Worm (Caenorhabditis elegans) whole organism, L1 larva: ENCODE data around the gene M163.21.
A peak's percentile ranks its signal among the peaks of the same experiment; 100 is the strongest.

Source experiments
- C04F5.9 ChIP-seq: sonication (generic microtip); optimal IDR thresholded peaks from 2 replicates; lab custom pipeline; 2016; ENCODE audit warnings: missing genetic modification characterization, missing compliant biosample characterization
- C16A3.4 ChIP-seq: fragments of 150-350 bp; optimal IDR thresholded peaks from 2 replicates; lab custom pipeline; 2014; ENCODE audit warnings: missing biosample characterization, missing genetic modification characterization
- Y116A8C.19 ChIP-seq: sonication (generic microtip); optimal IDR thresholded peaks from 2 replicates; lab custom pipeline; 2016; ENCODE audit warnings: missing compliant biosample characterization, missing genetic modification characterization, borderline replicate concordance
- aly-2 ChIP-seq: fragments of 150-350 bp; optimal IDR thresholded peaks from 2 replicates; lab custom pipeline; 2014; ENCODE audit warnings: missing biosample characterization, missing genetic modification characterization
- blmp-1 ChIP-seq: fragments of 150-350 bp; optimal IDR thresholded peaks from 2 replicates; lab custom pipeline; 2014; ENCODE audit warnings: missing biosample characterization, missing genetic modification characterization
- ceh-90 ChIP-seq: sonication (generic microtip); optimal IDR thresholded peaks from 2 replicates; lab custom pipeline; 2016; ENCODE audit warnings: missing genetic modification characterization, missing compliant biosample characterization
- egl-13 ChIP-seq: sonication (generic microtip); optimal IDR thresholded peaks from 2 replicates; lab custom pipeline; 2016; ENCODE audit warnings: missing genotype, missing genetic modification reagents, missing genetic modification characterization, missing compliant biosample characterization
- egl-27 ChIP-seq, 2 experiments: fragments of 150-350 bp in 1 of 2; sonication (generic microtip); optimal IDR thresholded peaks; 3 replicates each; lab custom pipeline; 2017 to 2018; ENCODE audit warnings: missing biosample characterization in 2 of 2, missing genetic modification characterization in 2 of 2, missing genetic modification reagents in 2 of 2
- elt-2 ChIP-seq: sonication (generic microtip); optimal IDR thresholded peaks from 2 replicates; lab custom pipeline; 2016; ENCODE audit warnings: missing genetic modification characterization, mild to moderate bottlenecking, inconsistent platforms, missing compliant biosample characterization, missing genetic modification reagents
- elt-3 ChIP-seq, 6 experiments: fragments of 150-350 bp in 1 of 6; sonication (generic microtip); optimal IDR thresholded peaks; 2 replicates each; lab custom pipeline; 2017 to 2018; ENCODE audit warnings: missing biosample characterization in 6 of 6, missing genetic modification characterization in 6 of 6, inconsistent platforms in 1 of 6
- hlh-17 ChIP-seq: fragments of 200-800 bp; sonication (Bioruptor generic); optimal IDR thresholded peaks from 2 replicates; lab custom pipeline; 2018; ENCODE audit warnings: missing genetic modification characterization, mild to moderate bottlenecking, missing compliant biosample characterization, moderate library complexity, borderline replicate concordance
- isw-1 ChIP-seq: fragments of 200-800 bp; sonication (Bioruptor generic); IDR thresholded peaks from 2 replicates; pipeline ENCODE4 v1.3.6; 2022; ENCODE audit warnings: missing genetic modification characterization, missing compliant biosample characterization
- lin-13 ChIP-seq: fragments of 150-350 bp; optimal IDR thresholded peaks from 2 replicates; lab custom pipeline; 2014; ENCODE audit warnings: missing biosample characterization, missing genetic modification reagents, missing genetic modification characterization
- lin-14 ChIP-seq: fragments of 200-800 bp; sonication (Bioruptor generic); optimal IDR thresholded peaks from 2 replicates; lab custom pipeline; 2018; ENCODE audit warnings: mild to moderate bottlenecking, missing genetic modification characterization, moderate library complexity, missing compliant biosample characterization
- lin-35 ChIP-seq, 2 experiments: fragments of 150-350 bp; optimal IDR thresholded peaks; 2 replicates each; lab custom pipeline; 2014; ENCODE audit warnings: missing biosample characterization in 2 of 2, missing genetic modification characterization in 2 of 2, missing genetic modification reagents in 2 of 2
- lsy-2 ChIP-seq, 2 experiments: fragments of 150-350 bp; optimal IDR thresholded peaks; 2 replicates each; lab custom pipeline; 2014; ENCODE audit warnings: missing biosample characterization in 2 of 2, missing genetic modification characterization in 2 of 2
- mdl-1 ChIP-seq, 2 experiments: fragments of 150-350 bp; optimal IDR thresholded peaks; 2 replicates each; lab custom pipeline; 2014 to 2017; ENCODE audit warnings: missing biosample characterization in 2 of 2, missing genetic modification characterization in 2 of 2, inconsistent platforms in 1 of 2
- mef-2 ChIP-seq: fragments of 150-350 bp; optimal IDR thresholded peaks from 2 replicates; lab custom pipeline; 2014; ENCODE audit warnings: missing biosample characterization, missing genetic modification characterization
- nhr-12 ChIP-seq: sonication (generic microtip); optimal IDR thresholded peaks from 2 replicates; lab custom pipeline; 2017; ENCODE audit warnings: missing biosample characterization, missing genetic modification characterization
- nhr-19 ChIP-seq: fragments of 200-800 bp; sonication (Bioruptor generic); conservative IDR thresholded peaks from 2 replicates; pipeline ENCODE4 v1.3.6; 2022; ENCODE audit warnings: missing genetic modification characterization, missing compliant biosample characterization
- nhr-20 ChIP-seq: sonication (generic microtip); optimal IDR thresholded peaks from 2 replicates; lab custom pipeline; 2016; ENCODE audit warnings: mild to moderate bottlenecking, missing genetic modification characterization, missing compliant biosample characterization
- nhr-237 ChIP-seq: fragments of 150-350 bp; optimal IDR thresholded peaks from 2 replicates; lab custom pipeline; 2014; ENCODE audit warnings: missing biosample characterization, missing genetic modification characterization
- nhr-47 ChIP-seq: sonication (generic microtip); optimal IDR thresholded peaks from 2 replicates; lab custom pipeline; 2016; ENCODE audit warnings: mild to moderate bottlenecking, missing genetic modification characterization, moderate library complexity, missing compliant biosample characterization
- nhr-71 ChIP-seq: sonication (generic microtip); optimal IDR thresholded peaks from 2 replicates; lab custom pipeline; 2016; ENCODE audit warnings: mild to moderate bottlenecking, missing genetic modification characterization, moderate library complexity, missing compliant biosample characterization
- nhr-76 ChIP-seq: sonication (generic microtip); optimal IDR thresholded peaks from 2 replicates; lab custom pipeline; 2017; ENCODE audit warnings: missing biosample characterization, missing genetic modification characterization
- nhr-85 ChIP-seq: sonication (generic microtip); peaks from one replicate; lab custom pipeline; 2016; ENCODE audit warnings: missing genetic modification characterization, inconsistent platforms, missing compliant biosample characterization
- nhr-90 ChIP-seq: sonication (generic microtip); optimal IDR thresholded peaks from 2 replicates; lab custom pipeline; 2016; ENCODE audit warnings: mild to moderate bottlenecking, missing genetic modification characterization, missing compliant biosample characterization; ENCODE audit not compliant: poor library complexity
- pax-3 ChIP-seq: fragments of 200-800 bp; sonication (Bioruptor generic); optimal IDR thresholded peaks from 2 replicates; lab custom pipeline; 2018; ENCODE audit warnings: mild to moderate bottlenecking, missing genetic modification characterization, moderate library complexity, missing compliant biosample characterization
- rnt-1 ChIP-seq: sonication (generic microtip); optimal IDR thresholded peaks from 2 replicates; lab custom pipeline; 2016; ENCODE audit warnings: mild to moderate bottlenecking, missing genetic modification characterization, moderate library complexity, missing compliant biosample characterization
- snpc-4 ChIP-seq: fragments of 150-350 bp; optimal IDR thresholded peaks from 2 replicates; lab custom pipeline; 2014; ENCODE audit warnings: missing biosample characterization, missing genetic modification characterization
- snu-23 ChIP-seq: sonication (generic microtip); optimal IDR thresholded peaks from 2 replicates; lab custom pipeline; 2016; ENCODE audit warnings: missing genetic modification characterization, missing compliant biosample characterization
- sox-4 ChIP-seq: sonication (generic microtip); optimal IDR thresholded peaks from 2 replicates; lab custom pipeline; 2016; ENCODE audit warnings: missing genetic modification characterization, missing compliant biosample characterization
- sptf-1 ChIP-seq: fragments of 150-350 bp; optimal IDR thresholded peaks from 2 replicates; lab custom pipeline; 2014; ENCODE audit warnings: missing biosample characterization, missing genetic modification characterization
- swsn-7 ChIP-seq: sonication (generic microtip); optimal IDR thresholded peaks from 2 replicates; lab custom pipeline; 2016; ENCODE audit warnings: missing genetic modification characterization, missing compliant biosample characterization
- tbx-2 ChIP-seq: sonication (generic microtip); optimal IDR thresholded peaks from 2 replicates; lab custom pipeline; 2016; ENCODE audit warnings: missing genetic modification characterization, missing compliant biosample characterization
- tlp-1 ChIP-seq: fragments of 150-350 bp; optimal IDR thresholded peaks from 2 replicates; lab custom pipeline; 2014; ENCODE audit warnings: missing biosample characterization, missing genetic modification characterization
- unc-130 ChIP-seq: fragments of 150-350 bp; optimal IDR thresholded peaks from 2 replicates; lab custom pipeline; 2017; ENCODE audit warnings: missing biosample characterization, missing genetic modification characterization, inconsistent platforms
- unc-30 ChIP-seq: sonication (generic microtip); optimal IDR thresholded peaks from 2 replicates; lab custom pipeline; 2017; ENCODE audit warnings: missing biosample characterization, missing genetic modification characterization
- unc-62 ChIP-seq: fragments of 150-350 bp; optimal IDR thresholded peaks from 2 replicates; lab custom pipeline; 2014; ENCODE audit warnings: missing biosample characterization, missing genetic modification reagents, missing genetic modification characterization
- unc-98 ChIP-seq: fragments of 200-800 bp; sonication (Bioruptor generic); IDR thresholded peaks from 2 replicates; pipeline ENCODE4 v1.3.6; 2022; ENCODE audit warnings: missing genetic modification characterization, missing compliant biosample characterization
- xbp-1 ChIP-seq: sonication (generic microtip); optimal IDR thresholded peaks from 2 replicates; lab custom pipeline; 2016; ENCODE audit warnings: missing genetic modification characterization, missing compliant biosample characterization
- ztf-11 ChIP-seq, 2 experiments: sonication (generic microtip); optimal IDR thresholded peaks; 2 replicates each; lab custom pipeline; 2016 to 2017; ENCODE audit warnings: missing genetic modification characterization in 2 of 2, missing biosample characterization in 1 of 2, missing compliant biosample characterization in 1 of 2
- ztf-4 ChIP-seq: fragments of 150-350 bp; optimal IDR thresholded peaks from 2 replicates; lab custom pipeline; 2014; ENCODE audit warnings: missing biosample characterization, missing genetic modification characterization

The M163.21 gene

DNA sequence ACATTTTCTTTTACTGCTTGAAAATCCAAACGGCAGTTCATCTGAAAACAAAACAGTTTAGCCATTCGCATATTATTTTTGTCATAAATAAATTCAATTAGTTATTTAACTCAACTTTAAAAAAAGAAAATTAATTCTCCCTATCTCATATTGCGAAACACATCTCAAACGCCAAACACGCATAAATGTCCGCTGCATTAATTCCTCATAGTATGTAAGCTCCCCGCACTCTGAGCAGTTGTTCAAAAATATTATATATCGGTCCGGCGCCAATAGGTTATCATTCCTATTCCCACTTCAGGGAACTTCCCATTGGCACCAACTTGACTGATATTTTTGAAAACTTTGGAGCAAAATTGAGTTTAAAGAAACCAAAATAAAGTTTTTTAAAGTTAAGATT, 11.6 kb downstream of the M163.21 start (continued):
- TF ChIP-seq nhr-85 (no peak), aly-2 (no peak), nhr-71 (tag; lab: Kevin White, UChicago) (peak; percentile 62), egl-13 (tag; lab: Kevin White, UChicago) (peak; percentile 90), C04F5.9 (tag; lab: Kevin White, UChicago) (no peak), nhr-12 (tag; lab: Kevin White, UChicago) (no peak), tbx-2 (tag; lab: Kevin White, UChicago) (peak; percentile 29), unc-98 (GFP tag; lab: Robert Waterston, UW) (no peak), sox-4 (tag; lab: Kevin White, UChicago) (peak; percentile 64), pax-3 (tag; lab: Kevin White, UChicago) (peak; percentile 32), nhr-90 (tag; lab: Kevin White, UChicago) (no peak), nhr-47 (peak; percentile 76), lin-13 (GFP tag; lab: Kevin White, UChicago) (no peak), unc-130 (tag; lab: Kevin White, UChicago) (no peak), rnt-1 (tag; lab: Kevin White, UChicago) (no peak), egl-27 (tag; optimal IDR thresholded peaks at IDR 0.05; lab: Kevin White, UChicago) (no peak), ztf-11 (tag; optimal IDR thresholded peaks at IDR 0.05; lab: Kevin White, UChicago) (no peak), ceh-90 (tag; lab: Kevin White, UChicago) (no peak), mef-2 (no peak), elt-2 (tag; lab: Kevin White, UChicago) (no peak), swsn-7 (tag; lab: Kevin White, UChicago) (peak; percentile 67), xbp-1 (tag; lab: Kevin White, UChicago) (peak; percentile 27), isw-1 (GFP tag; lab: Robert Waterston, UW) (no peak), lin-14 (GFP tag; lab: Kevin White, UChicago) (peak; percentile 31), lsy-2 (tag; optimal IDR thresholded peaks at IDR 0.05; lab: Kevin White, UChicago) (peak; percentile 23 to 42), unc-30 (tag; lab: Kevin White, UChicago) (no peak), hlh-17 (GFP tag; lab: Kevin White, UChicago) (no peak), sptf-1 (tag; lab: Kevin White, UChicago) (no peak), nhr-19 (GFP tag; lab: Robert Waterston, UW) (peak; percentile 20), C16A3.4 (no peak)

DNA sequence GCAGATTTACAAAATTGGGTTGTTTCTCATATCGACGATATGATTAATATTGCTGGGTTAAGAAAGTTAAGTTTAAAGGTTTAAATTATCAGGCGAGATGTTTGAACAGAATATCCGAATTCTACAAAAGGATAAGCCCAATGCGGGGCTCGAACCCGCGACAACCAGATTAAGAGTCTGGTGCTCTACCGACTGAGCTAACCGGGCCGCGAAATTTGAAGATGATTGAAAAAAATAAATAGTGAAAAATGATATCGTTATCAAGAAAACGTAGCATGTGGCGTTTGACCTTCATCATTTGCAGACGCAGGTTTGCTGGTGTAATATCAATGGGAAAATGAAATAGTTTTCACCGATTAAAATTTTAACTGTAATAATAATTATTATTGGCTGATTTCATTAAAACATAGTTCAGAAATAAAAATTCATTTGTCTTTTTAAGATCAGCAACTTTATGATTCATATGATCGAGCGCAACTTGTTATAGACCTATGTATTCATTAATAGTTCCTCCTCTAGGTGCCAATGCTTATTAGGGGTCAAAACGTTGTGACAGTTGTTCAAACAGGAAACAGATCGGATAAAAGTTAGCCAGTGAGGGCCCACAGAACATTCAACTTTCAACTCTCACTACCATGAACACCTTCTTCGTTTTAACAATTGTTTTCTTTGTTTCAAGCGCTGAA, 12.3 kb downstream of the M163.21 start, which contains the start of gene M163.11:
TSS of gene M163.11 (plus strand) at position 636 of the 686 bp plus-strand sequence.
- TF ChIP-seq nhr-19 (GFP tag; lab: Robert Waterston, UW) (peak; percentile 58), rnt-1 (tag; lab: Kevin White, UChicago) (peak; percentile 55), mdl-1 (tag; optimal IDR thresholded peaks at IDR 0.05; lab: Kevin White, UChicago) (peak in 1 of 2 experiments; percentile 5), Y116A8C.19 (tag; lab: Kevin White, UChicago) (no peak), tlp-1 (tag; lab: Kevin White, UChicago) (no peak), tbx-2 (tag; lab: Kevin White, UChicago) (no peak), sptf-1 (tag; lab: Kevin White, UChicago) (no peak), snpc-4 (tag; lab: Kevin White, UChicago) (peak; percentile 49), nhr-90 (tag; lab: Kevin White, UChicago) (peak; percentile 54), nhr-76 (tag; lab: Kevin White, UChicago) (no peak), nhr-47 (peak; percentile 16), elt-2 (tag; lab: Kevin White, UChicago) (peak; percentile 24), blmp-1 (tag; lab: Kevin White, UChicago) (no peak), elt-3 (tag; optimal IDR thresholded peaks at IDR 0.05; lab: Kevin White, UChicago) (peak in 1 of 6 experiments; percentile 12), unc-98 (GFP tag; lab: Robert Waterston, UW) (no peak), ztf-4 (no peak), unc-62 (GFP tag; lab: Kevin White, UChicago) (no peak), snu-23 (GFP tag; lab: Kevin White, UChicago) (peak; percentile 50), lin-35 (GFP tag; optimal IDR thresholded peaks at IDR 0.05; lab: Kevin White, UChicago) (peak in 1 of 2 experiments; percentile 40), nhr-237 (no peak), nhr-71 (tag; lab: Kevin White, UChicago) (peak; percentile 63), lin-14 (GFP tag; lab: Kevin White, UChicago) (peak; percentile 6), nhr-20 (tag; lab: Kevin White, UChicago) (peak; percentile 55), aly-2 (no peak)
